Worm (Caenorhabditis elegans): ENCODE results near the gene clec-245.

ce11 chrV:18138695-18139094 lies 49.5 kb downstream of the clec-245 start, which contains the start of gene Y37H2A.10:
- TF ChIP-seq skn-1 (tag; optimal IDR thresholded peaks at IDR 0.05) (no peak), lin-15B (tag; optimal IDR thresholded peaks at IDR 0.05) (no peak), elt-2 (tag; optimal IDR thresholded peaks at IDR 0.05) (no peak), aly-2 (tag; optimal IDR thresholded peaks at IDR 0.05) (no peak), nhr-11 (tag; optimal IDR thresholded peaks at IDR 0.05) (no peak), jun-1 (tag; optimal IDR thresholded peaks at IDR 0.05) (no peak), lin-13 (GFP tag; optimal IDR thresholded peaks at IDR 0.05) (no peak), fkh-4 (tag; optimal IDR thresholded peaks at IDR 0.05; ENCODE audit: borderline replicate concordance) (no peak), unc-62 (GFP tag; optimal IDR thresholded peaks at IDR 0.05) (no peak)
